Fruit fly (Drosophila melanogaster): ENCODE results near the gene Surf4.

dm6 chr3R:15342432-15342925 lies 3.5 kb downstream of the Surf4 start:
- TF ChIP-seq Lpt (GFP tag; optimal IDR thresholded peaks at IDR 0.05) (no peak), slou (GFP tag; optimal IDR thresholded peaks at IDR 0.05) (no peak), D (optimal IDR thresholded peaks at IDR 0.05) (no peak), D (GFP tag; optimal IDR thresholded peaks at IDR 0.05) (no peak), CG15073 (GFP tag; optimal IDR thresholded peaks at IDR 0.05) (no peak), Meics (GFP tag; optimal IDR thresholded peaks at IDR 0.05) (no peak)
